Worm (Caenorhabditis elegans) whole organism, mixed stage, embryonic: ENCODE data around the gene rbm-28.

ENCODE experiments used
- M03D4.4 ChIP-seq: sonication (generic microtip); optimal IDR thresholded peaks from 2 replicates; lab custom pipeline; 2017; ENCODE audit warnings: mild to moderate bottlenecking, missing genetic modification characterization, missing compliant biosample characterization
- bed-3 ChIP-seq: fragments of 200-800 bp; sonication (Bioruptor generic); optimal IDR thresholded peaks from 3 replicates; lab custom pipeline; 2018; ENCODE audit warnings: mild to moderate bottlenecking, missing genetic modification characterization, moderate library complexity, missing compliant biosample characterization
- blmp-1 ChIP-seq: fragments of 150-350 bp; optimal IDR thresholded peaks from 2 replicates; lab custom pipeline; 2014; ENCODE audit warnings: missing biosample characterization, missing genetic modification characterization
- ceh-39 ChIP-seq: fragments of 150-350 bp; optimal IDR thresholded peaks from 2 replicates; lab custom pipeline; 2014; ENCODE audit warnings: missing biosample characterization, missing genetic modification characterization
- ceh-43 ChIP-seq: fragments of 200-800 bp; sonication (Bioruptor generic); optimal IDR thresholded peaks from 2 replicates; lab custom pipeline; 2018; ENCODE audit warnings: mild to moderate bottlenecking, missing genetic modification characterization, moderate library complexity, missing compliant biosample characterization
- ceh-83 ChIP-seq: fragments of 200-800 bp; sonication (Bioruptor generic); optimal IDR thresholded peaks from 2 replicates; lab custom pipeline; 2018; ENCODE audit warnings: mild to moderate bottlenecking, missing genetic modification characterization, missing compliant biosample characterization
- ces-1 ChIP-seq: fragments of 150-350 bp; optimal IDR thresholded peaks from 2 replicates; lab custom pipeline; 2014; ENCODE audit warnings: missing biosample characterization, missing genetic modification reagents, missing genetic modification characterization
- cnd-1 ChIP-seq: fragments of 200-800 bp; sonication (Bioruptor generic); optimal IDR thresholded peaks from 2 replicates; lab custom pipeline; 2018; ENCODE audit warnings: mild to moderate bottlenecking, missing genetic modification characterization, missing compliant biosample characterization
- drap-1 ChIP-seq: fragments of 200-800 bp; sonication (Bioruptor generic); optimal IDR thresholded peaks from 3 replicates; lab custom pipeline; 2018; ENCODE audit warnings: mild to moderate bottlenecking, missing genetic modification characterization, missing compliant biosample characterization
- elt-1 ChIP-seq: sonication (generic microtip); optimal IDR thresholded peaks from 2 replicates; lab custom pipeline; 2017; ENCODE audit warnings: missing genetic modification characterization, mild to moderate bottlenecking, missing compliant biosample characterization, antibody characterized with exemption, moderate library complexity, borderline replicate concordance; ENCODE audit not compliant: insufficient read depth
- elt-3 ChIP-seq: fragments of 150-350 bp; optimal IDR thresholded peaks from 2 replicates; lab custom pipeline; 2014; ENCODE audit warnings: missing biosample characterization, missing genetic modification characterization
- flh-1 ChIP-seq: fragments of 200-800 bp; sonication (Bioruptor generic); optimal IDR thresholded peaks from 2 replicates; lab custom pipeline; 2018; ENCODE audit warnings: mild to moderate bottlenecking, missing genetic modification characterization, moderate library complexity, missing compliant biosample characterization
- ham-2 ChIP-seq: fragments of 200-800 bp; sonication (Bioruptor generic); optimal IDR thresholded peaks from 2 replicates; lab custom pipeline; 2018; ENCODE audit warnings: mild to moderate bottlenecking, missing genetic modification characterization, missing compliant biosample characterization
- hlh-1 ChIP-seq: fragments of 150-350 bp; optimal IDR thresholded peaks from 2 replicates; lab custom pipeline; 2014; ENCODE audit warnings: missing biosample characterization, missing genetic modification reagents, missing genetic modification characterization
- lin-13 ChIP-seq: fragments of 150-350 bp; optimal IDR thresholded peaks from 2 replicates; lab custom pipeline; 2014; ENCODE audit warnings: missing biosample characterization, missing genetic modification characterization
- lin-32 ChIP-seq: fragments of 200-800 bp; sonication (Bioruptor generic); optimal IDR thresholded peaks from 2 replicates; lab custom pipeline; 2018; ENCODE audit warnings: mild to moderate bottlenecking, missing genetic modification characterization, missing compliant biosample characterization
- lsy-2 ChIP-seq: fragments of 150-350 bp; optimal IDR thresholded peaks from 2 replicates; lab custom pipeline; 2014; ENCODE audit warnings: missing biosample characterization, missing genetic modification characterization
- mab-5 ChIP-seq: fragments of 150-350 bp; optimal IDR thresholded peaks from 2 replicates; lab custom pipeline; 2014; ENCODE audit warnings: missing biosample characterization, missing genetic modification characterization
- mep-1 ChIP-seq: fragments of 150-350 bp; optimal IDR thresholded peaks from 2 replicates; lab custom pipeline; 2017; ENCODE audit warnings: missing biosample characterization, missing genetic modification reagents, missing genetic modification characterization, inconsistent platforms
- mls-2 ChIP-seq: sonication (generic microtip); optimal IDR thresholded peaks from 2 replicates; lab custom pipeline; 2016; ENCODE audit warnings: mild to moderate bottlenecking, missing genetic modification characterization, moderate library complexity, missing compliant biosample characterization
- nhr-12 ChIP-seq: fragments of 150-350 bp; optimal IDR thresholded peaks from 2 replicates; lab custom pipeline; 2014; ENCODE audit warnings: missing biosample characterization, missing genetic modification characterization
- nhr-2 ChIP-seq: fragments of 150-350 bp; optimal IDR thresholded peaks from 2 replicates; lab custom pipeline; 2014; ENCODE audit warnings: missing biosample characterization, missing genetic modification characterization
- nhr-237 ChIP-seq: fragments of 150-350 bp; optimal IDR thresholded peaks from 2 replicates; lab custom pipeline; 2014; ENCODE audit warnings: missing biosample characterization, missing genetic modification characterization
- nhr-28 ChIP-seq: fragments of 150-350 bp; optimal IDR thresholded peaks from 2 replicates; lab custom pipeline; 2014; ENCODE audit warnings: missing biosample characterization, missing genetic modification characterization
- nhr-76 ChIP-seq: sonication (generic microtip); optimal IDR thresholded peaks from 2 replicates; lab custom pipeline; 2017; ENCODE audit warnings: missing biosample characterization, missing genetic modification characterization
- pha-4 ChIP-seq: fragments of 150-350 bp; optimal IDR thresholded peaks from 2 replicates; lab custom pipeline; 2018; ENCODE audit warnings: missing biosample characterization, missing genetic modification reagents, missing genetic modification characterization
- sem-2 ChIP-seq: fragments of 200-800 bp; sonication (Bioruptor generic); optimal IDR thresholded peaks from 2 replicates; lab custom pipeline; 2018; ENCODE audit warnings: mild to moderate bottlenecking, missing genetic modification characterization, missing compliant biosample characterization
- snpc-4 ChIP-seq: fragments of 150-350 bp; optimal IDR thresholded peaks from 2 replicates; lab custom pipeline; 2014; ENCODE audit warnings: missing biosample characterization, missing genetic modification characterization
- sptf-1 ChIP-seq: sonication (generic microtip); optimal IDR thresholded peaks from 2 replicates; lab custom pipeline; 2017; ENCODE audit warnings: mild to moderate bottlenecking, missing genetic modification characterization, moderate library complexity, missing compliant biosample characterization
- tbx-8 ChIP-seq: fragments of 200-800 bp; sonication (Bioruptor generic); optimal IDR thresholded peaks from 2 replicates; lab custom pipeline; 2018; ENCODE audit warnings: mild to moderate bottlenecking, missing genetic modification characterization, moderate library complexity, missing compliant biosample characterization
- unc-120 ChIP-seq: sonication (generic microtip); optimal IDR thresholded peaks from 2 replicates; lab custom pipeline; 2017; ENCODE audit warnings: missing genetic modification characterization, missing compliant biosample characterization; ENCODE audit not compliant: poor library complexity, severe bottlenecking
- unc-39 ChIP-seq: fragments of 150-350 bp; optimal IDR thresholded peaks from 2 replicates; lab custom pipeline; 2014; ENCODE audit warnings: missing biosample characterization, missing genetic modification characterization
- unc-62 ChIP-seq: fragments of 150-350 bp; optimal IDR thresholded peaks from 2 replicates; lab custom pipeline; 2014; ENCODE audit warnings: missing biosample characterization, missing genetic modification reagents, missing genetic modification characterization
- zip-8 ChIP-seq: fragments of 150-350 bp; optimal IDR thresholded peaks from 2 replicates; lab custom pipeline; 2014; ENCODE audit warnings: missing biosample characterization, missing genetic modification characterization
- ztf-11 ChIP-seq: fragments of 150-350 bp; optimal IDR thresholded peaks from 2 replicates; lab custom pipeline; 2014; ENCODE audit warnings: missing biosample characterization, missing genetic modification characterization

The rbm-28 gene

ce11 chrII:14813106-14813505, 44.0 kb upstream of the rbm-28 start:
- TF ChIP-seq mab-5 (tag; lab: Kevin White, UChicago) (no peak), lsy-2 (tag; lab: Kevin White, UChicago) (no peak), mep-1 (tag; lab: Kevin White, UChicago) (no peak), elt-3 (tag; lab: Kevin White, UChicago) (no peak), sem-2 (GFP tag; lab: Kevin White, UChicago) (no peak), drap-1 (GFP tag; lab: Kevin White, UChicago) (no peak), bed-3 (no peak), ham-2 (GFP tag; lab: Kevin White, UChicago) (no peak), M03D4.4 (tag; lab: Kevin White, UChicago) (no peak), nhr-28 (tag; lab: Kevin White, UChicago) (no peak), cnd-1 (tag; lab: Kevin White, UChicago) (no peak), elt-1 (tag; lab: Kevin White, UChicago) (no peak), pha-4 (tag; lab: Kevin White, UChicago) (no peak), nhr-237 (no peak), ceh-39 (no peak), lin-32 (no peak), unc-120 (no peak), nhr-76 (tag; lab: Kevin White, UChicago) (no peak), sptf-1 (no peak), snpc-4 (tag; lab: Kevin White, UChicago) (no peak)

- no peak for TF ChIP-seq cnd-1 (tag; lab: Kevin White, UChicago)
- TF ChIP-seq ceh-43 (GFP tag; lab: Kevin White, UChicago) = no peak
- no peak for TF ChIP-seq nhr-12 (tag; lab: Kevin White, UChicago)
- no peak for TF ChIP-seq ham-2 (GFP tag; lab: Kevin White, UChicago)
- TF ChIP-seq ces-1 (GFP tag; lab: Kevin White, UChicago) = peak; percentile 17
- no peak for TF ChIP-seq tbx-8 (GFP tag; lab: Kevin White, UChicago)
- no peak for TF ChIP-seq nhr-28 (tag; lab: Kevin White, UChicago)
- no peak for TF ChIP-seq elt-1 (tag; lab: Kevin White, UChicago)
- TF ChIP-seq bed-3 = no peak
- no peak for TF ChIP-seq mls-2 (tag; lab: Kevin White, UChicago)
- no peak for TF ChIP-seq snpc-4 (tag; lab: Kevin White, UChicago)
- no peak for TF ChIP-seq flh-1 (GFP tag; lab: Kevin White, UChicago)
- no peak for TF ChIP-seq drap-1 (GFP tag; lab: Kevin White, UChicago)
- peak; percentile 22 for TF ChIP-seq pha-4 (tag; lab: Kevin White, UChicago)
- no peak for TF ChIP-seq ztf-11
- TF ChIP-seq unc-39 (tag; lab: Kevin White, UChicago) = no peak
- no peak for TF ChIP-seq unc-120
- peak; percentile 70 for TF ChIP-seq mep-1 (tag; lab: Kevin White, UChicago)
- TF ChIP-seq blmp-1 (tag; lab: Kevin White, UChicago) = peak; percentile 18
- no peak for TF ChIP-seq ceh-83 (GFP tag; lab: Kevin White, UChicago)
- no peak for TF ChIP-seq unc-62
- no peak for TF ChIP-seq lin-32
- TF ChIP-seq lsy-2 (tag; lab: Kevin White, UChicago) = peak; percentile 69
- TF ChIP-seq zip-8 (tag; lab: Kevin White, UChicago) = no peak
- TF ChIP-seq sptf-1 = no peak
- no peak for TF ChIP-seq M03D4.4 (tag; lab: Kevin White, UChicago)
- TF ChIP-seq elt-3 (tag; lab: Kevin White, UChicago) = no peak
- peak; percentile 10 for TF ChIP-seq ceh-39
- TF ChIP-seq hlh-1 (tag; lab: Kevin White, UChicago) = peak; percentile 22
- no peak for TF ChIP-seq lin-13
- no peak for TF ChIP-seq sem-2 (GFP tag; lab: Kevin White, UChicago)
- TF ChIP-seq nhr-76 (tag; lab: Kevin White, UChicago) = no peak
- peak; percentile 57 for TF ChIP-seq nhr-237
- peak; percentile 8 for TF ChIP-seq nhr-2
- TF ChIP-seq mab-5 (tag; lab: Kevin White, UChicago) = no peak
Observed at ce11 chrII:14814894-14815568, 42.0 kb upstream of the rbm-28 start, which contains the start of gene W01D2.1. TSS of gene W01D2.1 (plus strand) at chrII:14815518.

- TF ChIP-seq lsy-2 (tag; lab: Kevin White, UChicago) (no peak), cnd-1 (tag; lab: Kevin White, UChicago) (no peak), M03D4.4 (tag; lab: Kevin White, UChicago) (no peak), blmp-1 (tag; lab: Kevin White, UChicago) (no peak), unc-39 (tag; lab: Kevin White, UChicago) (no peak), ces-1 (GFP tag; lab: Kevin White, UChicago) (no peak), unc-62 (no peak), ceh-43 (GFP tag; lab: Kevin White, UChicago) (no peak), bed-3 (no peak), mep-1 (tag; lab: Kevin White, UChicago) (no peak), nhr-2 (no peak), pha-4 (tag; lab: Kevin White, UChicago) (no peak), ceh-83 (GFP tag; lab: Kevin White, UChicago) (no peak)
Observed at ce11 chrII:14816086-14816485, 41.0 kb upstream of the rbm-28 start.
